Worm (Caenorhabditis elegans): ENCODE measurements around the gene R07B1.7.

- TF ChIP-seq zfp-3 (GFP tag; conservative IDR thresholded peaks at IDR 0.05) = no peak
- TF ChIP-seq vab-7 (GFP tag; IDR thresholded peaks at IDR 0.05) = no peak
- no peak for TF ChIP-seq lin-1 (GFP tag; IDR thresholded peaks at IDR 0.05)
These were observed 36.9 kb downstream of the R07B1.7 start, which contains the start of gene F21G4.5 for ce11 chrX:9905840-9906239.
